Worm (Caenorhabditis elegans) whole organism, L3 larva: Measurements from ENCODE around the gene F25D1.8.

Experiments used
- R02D3.7 ChIP-seq: fragments of 150-350 bp; optimal IDR thresholded peaks from 2 replicates; lab custom pipeline; 2014; ENCODE audit warnings: missing biosample characterization, missing genetic modification characterization
- ZK546.5 ChIP-seq: sonication (generic microtip); optimal IDR thresholded peaks from 2 replicates; lab custom pipeline; 2017; ENCODE audit warnings: missing biosample characterization, missing genetic modification characterization
- aly-2 ChIP-seq: fragments of 150-350 bp; optimal IDR thresholded peaks from 2 replicates; lab custom pipeline; 2014; ENCODE audit warnings: missing biosample characterization, missing genetic modification characterization
- ama-1 ChIP-seq: fragments of 150-350 bp; optimal IDR thresholded peaks from 2 replicates; lab custom pipeline; 2018
- ceh-16 ChIP-seq: sonication (generic microtip); optimal IDR thresholded peaks from 2 replicates; lab custom pipeline; 2017; ENCODE audit warnings: missing biosample characterization, missing genetic modification characterization
- ceh-28 ChIP-seq: fragments of 150-350 bp; optimal IDR thresholded peaks from 2 replicates; lab custom pipeline; 2014; ENCODE audit warnings: missing biosample characterization, missing genetic modification reagents, missing genetic modification characterization
- ceh-82 ChIP-seq: fragments of 150-350 bp; optimal IDR thresholded peaks from 2 replicates; lab custom pipeline; 2014; ENCODE audit warnings: missing biosample characterization, missing genetic modification characterization
- ceh-9 ChIP-seq: sonication (generic microtip); optimal IDR thresholded peaks from 2 replicates; lab custom pipeline; 2018; ENCODE audit warnings: missing biosample characterization, missing genetic modification characterization
- daf-12 ChIP-seq: fragments of 150-350 bp; optimal IDR thresholded peaks from 2 replicates; lab custom pipeline; 2014; ENCODE audit warnings: missing biosample characterization, missing genetic modification reagents, missing genetic modification characterization
- egl-27 ChIP-seq: sonication (generic microtip); optimal IDR thresholded peaks from 4 replicates; lab custom pipeline; 2017; ENCODE audit warnings: missing biosample characterization, missing genetic modification reagents, missing genetic modification characterization
- egl-5 ChIP-seq: fragments of 150-350 bp; optimal IDR thresholded peaks from 2 replicates; lab custom pipeline; 2017; ENCODE audit warnings: missing biosample characterization, missing genetic modification reagents, missing genetic modification characterization, inconsistent platforms
- elt-1 ChIP-seq: fragments of 150-350 bp; optimal IDR thresholded peaks from 2 replicates; lab custom pipeline; 2014; ENCODE audit warnings: missing biosample characterization, missing genetic modification characterization
- elt-2 ChIP-seq: sonication (generic microtip); optimal IDR thresholded peaks from 2 replicates; lab custom pipeline; 2016; ENCODE audit warnings: missing genetic modification reagents, mild to moderate bottlenecking, missing genetic modification characterization, missing compliant biosample characterization
- elt-3 ChIP-seq, 3 experiments: fragments of 150-350 bp in 1 of 3; sonication (generic microtip) in 2 of 3; optimal IDR thresholded peaks; 2 replicates in 2 of 3; 4 replicates in 1 of 3; lab custom pipeline; 2014 to 2017; ENCODE audit warnings: missing biosample characterization in 3 of 3, missing genetic modification characterization in 3 of 3
- eor-1 ChIP-seq, 2 experiments: fragments of 150-350 bp; optimal IDR thresholded peaks; 2 replicates each; lab custom pipeline; 2014 to 2018; ENCODE audit warnings: missing biosample characterization in 2 of 2, missing genetic modification characterization in 2 of 2
- fkh-10 ChIP-seq: sonication (generic microtip); optimal IDR thresholded peaks from 2 replicates; lab custom pipeline; 2017; ENCODE audit warnings: missing biosample characterization, missing genetic modification reagents, missing genetic modification characterization
- fkh-2 ChIP-seq: fragments of 150-350 bp; optimal IDR thresholded peaks from 2 replicates; lab custom pipeline; 2014; ENCODE audit warnings: missing biosample characterization, missing genetic modification reagents, missing genetic modification characterization
- fos-1 ChIP-seq: fragments of 150-350 bp; optimal IDR thresholded peaks from 2 replicates; lab custom pipeline; 2014; ENCODE audit warnings: missing biosample characterization, missing genetic modification characterization
- hmg-11 ChIP-seq: sonication (generic microtip); optimal IDR thresholded peaks from 2 replicates; lab custom pipeline; 2016; ENCODE audit warnings: missing genetic modification characterization, missing compliant biosample characterization
- jun-1 ChIP-seq: fragments of 150-350 bp; optimal IDR thresholded peaks from 2 replicates; lab custom pipeline; 2014; ENCODE audit warnings: missing biosample characterization, missing genetic modification reagents, missing genetic modification characterization
- lin-15B ChIP-seq: fragments of 150-350 bp; optimal IDR thresholded peaks from 2 replicates; lab custom pipeline; 2014; ENCODE audit warnings: missing biosample characterization, missing genetic modification characterization
- lin-39 ChIP-seq: fragments of 150-350 bp; optimal IDR thresholded peaks from 2 replicates; lab custom pipeline; 2018; ENCODE audit warnings: missing biosample characterization, missing genetic modification reagents, missing genetic modification characterization
- lsy-12 ChIP-seq: sonication (generic microtip); optimal IDR thresholded peaks from 2 replicates; lab custom pipeline; 2016; ENCODE audit warnings: mild to moderate bottlenecking, missing genetic modification characterization, missing compliant biosample characterization
- mdl-1 ChIP-seq: fragments of 150-350 bp; optimal IDR thresholded peaks from 2 replicates; lab custom pipeline; 2014; ENCODE audit warnings: missing biosample characterization, missing genetic modification characterization
- mml-1 ChIP-seq: fragments of 150-350 bp; sonication (generic microtip); optimal IDR thresholded peaks from 3 replicates; lab custom pipeline; 2014; ENCODE audit warnings: missing biosample characterization, missing genetic modification characterization
- nfya-1 ChIP-seq: sonication (generic microtip); optimal IDR thresholded peaks from 2 replicates; lab custom pipeline; 2017; ENCODE audit warnings: missing genetic modification characterization, mild to moderate bottlenecking, missing compliant biosample characterization, antibody characterized with exemption, moderate library complexity; ENCODE audit not compliant: insufficient read depth
- nhr-11 ChIP-seq: fragments of 150-350 bp; optimal IDR thresholded peaks from 2 replicates; lab custom pipeline; 2014; ENCODE audit warnings: missing biosample characterization, missing genetic modification characterization
- nhr-12 ChIP-seq: fragments of 150-350 bp; optimal IDR thresholded peaks from 2 replicates; lab custom pipeline; 2014; ENCODE audit warnings: missing biosample characterization, missing genetic modification characterization
- nhr-23 ChIP-seq: fragments of 150-350 bp; optimal IDR thresholded peaks from 2 replicates; lab custom pipeline; 2014; ENCODE audit warnings: missing biosample characterization, missing genetic modification reagents, missing genetic modification characterization
- nhr-237 ChIP-seq: fragments of 150-350 bp; optimal IDR thresholded peaks from 2 replicates; lab custom pipeline; 2014; ENCODE audit warnings: missing biosample characterization, missing genetic modification characterization
- nhr-25 ChIP-seq: sonication (generic microtip); optimal IDR thresholded peaks from 2 replicates; lab custom pipeline; 2017; ENCODE audit warnings: missing biosample characterization, missing genetic modification characterization
- nhr-28 ChIP-seq: fragments of 150-350 bp; optimal IDR thresholded peaks from 2 replicates; lab custom pipeline; 2014; ENCODE audit warnings: missing biosample characterization, missing genetic modification characterization
- nhr-43 ChIP-seq: sonication (generic microtip); optimal IDR thresholded peaks from 2 replicates; lab custom pipeline; 2016; ENCODE audit warnings: mild to moderate bottlenecking, missing genetic modification characterization, missing compliant biosample characterization; ENCODE audit not compliant: poor library complexity, severe bottlenecking
- nhr-67 ChIP-seq: fragments of 150-350 bp; optimal IDR thresholded peaks from 2 replicates; lab custom pipeline; 2014; ENCODE audit warnings: missing biosample characterization, missing genetic modification characterization
- nhr-76 ChIP-seq: fragments of 150-350 bp; sonication (generic microtip); optimal IDR thresholded peaks from 5 replicates; lab custom pipeline; 2014; ENCODE audit warnings: missing biosample characterization, missing genetic modification characterization
- nhr-77 ChIP-seq: fragments of 150-350 bp; optimal IDR thresholded peaks from 2 replicates; lab custom pipeline; 2014; ENCODE audit warnings: missing biosample characterization, missing genetic modification characterization
- pha-4 ChIP-seq: fragments of 150-350 bp; optimal IDR thresholded peaks from 2 replicates; lab custom pipeline; 2014; ENCODE audit warnings: missing biosample characterization, missing genetic modification reagents, missing genetic modification characterization
- pqm-1 ChIP-seq: fragments of 150-350 bp; optimal IDR thresholded peaks from 2 replicates; lab custom pipeline; 2017; ENCODE audit warnings: missing biosample characterization, missing genetic modification characterization, inconsistent platforms
- sea-2 ChIP-seq: fragments of 150-350 bp; sonication (generic microtip); optimal IDR thresholded peaks from 4 replicates; lab custom pipeline; 2014; ENCODE audit warnings: missing biosample characterization, missing genetic modification reagents, missing genetic modification characterization
- skn-1 ChIP-seq: fragments of 150-350 bp; optimal IDR thresholded peaks from 2 replicates; lab custom pipeline; 2014; ENCODE audit warnings: missing biosample characterization, missing genetic modification characterization
- snpc-4 ChIP-seq: fragments of 150-350 bp; optimal IDR thresholded peaks from 2 replicates; lab custom pipeline; 2014; ENCODE audit warnings: missing biosample characterization, missing genetic modification characterization
- tbx-2 ChIP-seq: sonication (generic microtip); optimal IDR thresholded peaks from 2 replicates; lab custom pipeline; 2016; ENCODE audit warnings: mild to moderate bottlenecking, missing genetic modification characterization, missing compliant biosample characterization
- unc-39 ChIP-seq: sonication (generic microtip); optimal IDR thresholded peaks from 4 replicates; lab custom pipeline; 2017; ENCODE audit warnings: missing biosample characterization, missing genetic modification characterization
- unc-62 ChIP-seq: fragments of 150-350 bp; sonication (generic microtip); optimal IDR thresholded peaks from 4 replicates; lab custom pipeline; 2014; ENCODE audit warnings: missing biosample characterization, missing genetic modification reagents, missing genetic modification characterization
- zag-1 ChIP-seq: fragments of 150-350 bp; optimal IDR thresholded peaks from 2 replicates; lab custom pipeline; 2014; ENCODE audit warnings: missing biosample characterization, missing genetic modification characterization
- ztf-11 ChIP-seq: fragments of 150-350 bp; optimal IDR thresholded peaks from 2 replicates; lab custom pipeline; 2014; ENCODE audit warnings: missing biosample characterization, missing genetic modification characterization
- ztf-4 ChIP-seq: fragments of 150-350 bp; optimal IDR thresholded peaks from 2 replicates; lab custom pipeline; 2014; ENCODE audit warnings: missing biosample characterization, missing genetic modification characterization

The F25D1.8 gene

DNA sequence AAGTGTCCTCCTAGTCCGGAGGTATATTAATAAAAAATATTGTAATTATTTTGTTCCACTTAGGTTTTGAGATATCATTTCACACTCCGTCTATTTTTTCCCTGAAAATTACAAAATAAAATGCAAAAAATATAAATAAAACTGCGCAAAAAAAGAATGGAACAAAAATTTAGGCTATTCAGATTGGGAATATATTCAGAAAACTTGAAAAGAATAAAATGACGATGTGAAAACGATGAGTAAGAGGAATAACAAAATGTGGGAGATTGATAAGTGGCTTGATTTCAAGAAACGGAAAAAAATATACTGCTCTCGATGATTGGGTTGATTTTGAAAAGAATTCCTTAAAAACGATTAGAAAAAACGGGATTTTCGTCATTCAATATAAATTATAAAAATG lies 24.9 kb upstream of the F25D1.8 start, which contains the start of gene dmsr-8:
dmsr-8 (minus strand) TSS at position 101 of the 400 bp plus-strand sequence.
- TF ChIP-seq nfya-1 (tag; lab: Kevin White, UChicago), result no peak
- TF ChIP-seq, all 47 proteins: peak for 0

DNA sequence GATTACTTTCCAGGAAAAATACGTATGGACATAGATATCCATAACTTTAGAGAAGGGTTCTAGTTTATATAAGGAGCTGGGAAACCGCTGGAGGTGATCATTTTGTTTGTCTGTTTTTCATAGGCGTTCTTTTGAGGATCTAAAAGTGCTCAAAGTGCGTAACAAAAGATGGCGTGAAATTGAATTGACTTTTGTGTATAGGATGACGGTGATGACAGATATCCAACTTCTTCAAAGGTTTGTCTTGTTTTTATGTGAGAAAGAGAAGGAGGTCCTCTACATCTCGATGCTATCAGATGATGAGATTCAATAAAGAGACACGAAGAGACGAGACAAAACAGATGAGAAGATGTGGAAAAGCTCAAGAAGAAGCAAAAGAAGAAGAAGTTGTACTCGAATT lies 22.5 kb upstream of the F25D1.8 start:
- TF ChIP-seq nfya-1 (tag; lab: Kevin White, UChicago) (no peak), egl-5 (tag; lab: Kevin White, UChicago) (no peak), lsy-12 (no peak), fkh-10 (GFP tag; lab: Kevin White, UChicago) (peak; percentile 53)

ce11 chrV:10525902-10526301 lies 13.3 kb upstream of the F25D1.8 start, which contains the start of the genes C35A5.8 and hda-11:
Gene C35A5.8 (minus strand): TSS chrV:10525908.
Gene hda-11 (plus strand): TSS chrV:10526184.
- TF ChIP-seq ceh-82 (tag; lab: Kevin White, UChicago) (no peak), nhr-43 (tag; lab: Kevin White, UChicago) (peak; percentile 93), ceh-28 (no peak), unc-62 (GFP tag; lab: Kevin White, UChicago) (no peak), ceh-9 (tag; lab: Kevin White, UChicago) (no peak), nfya-1 (tag; lab: Kevin White, UChicago) (peak; percentile 58), jun-1 (no peak), fkh-10 (GFP tag; lab: Kevin White, UChicago) (no peak), ztf-4 (tag; lab: Kevin White, UChicago) (no peak), nhr-77 (tag; lab: Kevin White, UChicago) (no peak), unc-39 (tag; lab: Kevin White, UChicago) (no peak), elt-2 (peak; percentile 45), pqm-1 (tag; lab: Kevin White, UChicago) (peak; percentile 4), lin-39 (tag; lab: Kevin White, UChicago) (no peak), mdl-1 (tag; lab: Kevin White, UChicago) (no peak), tbx-2 (tag; lab: Kevin White, UChicago) (no peak), sea-2 (GFP tag; lab: Kevin White, UChicago) (no peak), nhr-237 (tag; lab: Kevin White, UChicago) (no peak), daf-12 (no peak), ceh-16 (tag; lab: Kevin White, UChicago) (no peak), lin-15B (tag; lab: Kevin White, UChicago) (peak; percentile 63), elt-1 (tag; lab: Kevin White, UChicago) (no peak), hmg-11 (tag; lab: Kevin White, UChicago) (peak; percentile 34), elt-3 (tag; optimal IDR thresholded peaks at IDR 0.05; lab: Kevin White, UChicago) (no peak), fos-1 (tag; lab: Kevin White, UChicago) (no peak), lsy-12 (peak; percentile 19), eor-1 (tag; optimal IDR thresholded peaks at IDR 0.05; lab: Kevin White, UChicago) (no peak), fkh-2 (tag; lab: Kevin White, UChicago) (no peak), snpc-4 (tag; lab: Kevin White, UChicago) (peak; percentile 35), ztf-11 (no peak), nhr-76 (tag; lab: Kevin White, UChicago) (no peak), nhr-12 (tag; lab: Kevin White, UChicago) (no peak), skn-1 (peak; percentile 48), zag-1 (tag; lab: Kevin White, UChicago) (no peak), egl-27 (tag; lab: Kevin White, UChicago) (no peak), aly-2 (no peak), nhr-25 (tag; lab: Kevin White, UChicago) (peak; percentile 52), egl-5 (tag; lab: Kevin White, UChicago) (no peak), pha-4 (tag; lab: Kevin White, UChicago) (no peak), ZK546.5 (no peak), nhr-23 (tag; lab: Kevin White, UChicago) (peak; percentile 63), R02D3.7 (tag; lab: Kevin White, UChicago) (no peak), ama-1 (lab: Kevin White, UChicago) (no peak), nhr-11 (tag; lab: Kevin White, UChicago) (no peak), nhr-28 (tag; lab: Kevin White, UChicago) (no peak), nhr-67 (tag; lab: Kevin White, UChicago) (no peak), mml-1 (tag; lab: Kevin White, UChicago) (no peak)
